Worm (Caenorhabditis elegans) whole organism, early embryonic: ENCODE data around the gene dct-14.

Source experiments
- F13C5.2 ChIP-seq: sonication (generic microtip); optimal IDR thresholded peaks from 2 replicates; lab custom pipeline; 2017; ENCODE audit warnings: mild to moderate bottlenecking, missing genetic modification characterization, inconsistent platforms, missing compliant biosample characterization
- ama-1 ChIP-seq: fragments of 150-350 bp; optimal IDR thresholded peaks from 2 replicates; lab custom pipeline; 2014
- ceh-36 ChIP-seq: sonication (generic microtip); optimal IDR thresholded peaks from 2 replicates; lab custom pipeline; 2016; ENCODE audit warnings: missing genetic modification characterization, inconsistent platforms, missing compliant biosample characterization
- hnd-1 ChIP-seq: sonication (generic microtip); optimal IDR thresholded peaks from 2 replicates; lab custom pipeline; 2016; ENCODE audit warnings: missing genetic modification characterization, missing compliant biosample characterization
- pes-1 ChIP-seq: fragments of 200-800 bp; sonication (Bioruptor generic); IDR thresholded peaks from 2 replicates; pipeline ENCODE4 v1.3.6; 2022; ENCODE audit warnings: missing genetic modification reagents, missing genetic modification characterization, missing compliant biosample characterization
- scrt-1 ChIP-seq: fragments of 200-800 bp; sonication (Bioruptor generic); IDR thresholded peaks from 2 replicates; pipeline ENCODE4 v1.3.6; 2022; ENCODE audit warnings: missing genetic modification characterization, missing compliant biosample characterization
- tra-4 ChIP-seq: sonication (generic microtip); optimal IDR thresholded peaks from 2 replicates; lab custom pipeline; 2017; ENCODE audit warnings: missing genetic modification characterization, missing compliant biosample characterization

ce11 chrV:20498980-20499379 is 1.3 kb downstream of the dct-14 start, which contains the start of gene dct-16:
- TF ChIP-seq ama-1 (lab: Kevin White, UChicago) (no peak), ceh-36 (tag; lab: Kevin White, UChicago) (no peak), tra-4 (tag; lab: Kevin White, UChicago) (no peak), scrt-1 (no peak), pes-1 (GFP tag; lab: Robert Waterston, UW) (no peak), F13C5.2 (tag; lab: Kevin White, UChicago) (no peak), hnd-1 (tag; lab: Kevin White, UChicago) (no peak)
